Fruit fly (Drosophila melanogaster) whole organism, prepupa: Measurements from ENCODE around the gene CG15239.

Source experiments
- Blimp-1 ChIP-seq: fragments of 200-800 bp; sonication (Bioruptor generic); optimal IDR thresholded peaks from 3 replicates; lab custom pipeline; 2017; ENCODE audit warnings: missing biosample characterization, missing genetic modification characterization, mild to moderate bottlenecking, moderate library complexity, missing genetic modification reagents
- CG11762 ChIP-seq: fragments of 200-800 bp; sonication (Bioruptor generic); optimal IDR thresholded peaks from 3 replicates; lab custom pipeline; 2016; ENCODE audit warnings: missing biosample characterization, missing genetic modification characterization; ENCODE audit not compliant: insufficient read depth
- CG1621 ChIP-seq: fragments of 200-800 bp; sonication (Bioruptor generic); optimal IDR thresholded peaks from 3 replicates; lab custom pipeline; 2018; ENCODE audit warnings: missing biosample characterization, mild to moderate bottlenecking, missing genetic modification characterization
- CG16779 ChIP-seq: fragments of 200-800 bp; sonication (Bioruptor generic); optimal IDR thresholded peaks from 3 replicates; lab custom pipeline; 2017; ENCODE audit warnings: missing biosample characterization, mild to moderate bottlenecking, missing genetic modification characterization
- CG31627 ChIP-seq: fragments of 200-800 bp; sonication (Bioruptor generic); optimal IDR thresholded peaks from 3 replicates; lab custom pipeline; 2016; ENCODE audit warnings: missing biosample characterization, missing genetic modification characterization
- CG34406 ChIP-seq: fragments of 200-800 bp; sonication (Bioruptor generic); optimal IDR thresholded peaks from 3 replicates; lab custom pipeline; 2016; ENCODE audit warnings: missing biosample characterization, missing genetic modification characterization
- CG6163 ChIP-seq: fragments of 200-800 bp; sonication (Bioruptor generic); IDR thresholded peaks from 3 replicates; pipeline ENCODE4 v1.3.6; 2022; ENCODE audit warnings: missing biosample characterization, missing genetic modification characterization
- Lpt ChIP-seq: fragments of 200-800 bp; sonication (Bioruptor generic); optimal IDR thresholded peaks from 3 replicates; lab custom pipeline; 2016; ENCODE audit warnings: missing biosample characterization, missing genetic modification characterization
- Sox102F ChIP-seq: fragments of 200-800 bp; sonication (Bioruptor generic); optimal IDR thresholded peaks from 2 replicates; lab custom pipeline; 2016; ENCODE audit warnings: missing biosample characterization, mild to moderate bottlenecking, missing genetic modification characterization
- esn ChIP-seq: fragments of 200-800 bp; sonication (Bioruptor generic); optimal IDR thresholded peaks from 2 replicates; lab custom pipeline; 2016; ENCODE audit warnings: missing biosample characterization, mild to moderate bottlenecking, missing genetic modification characterization, moderate library complexity
- fd59A ChIP-seq: fragments of 200-800 bp; sonication (Bioruptor generic); optimal IDR thresholded peaks from 2 replicates; lab custom pipeline; 2017; ENCODE audit warnings: missing biosample characterization, mild to moderate bottlenecking, missing genetic modification characterization, missing genetic modification reagents

dm6 chrX:3837628-3838027 lies 46.3 kb upstream of the CG15239 start:
- TF ChIP-seq fd59A (GFP tag; lab: Kevin White, UChicago) (no peak), CG6163 (GFP tag; lab: Robert Waterston, UW) (no peak), Lpt (GFP tag; lab: Kevin White, UChicago) (no peak), CG1621 (tag; lab: Kevin White, UChicago) (no peak), CG34406 (GFP tag; lab: Kevin White, UChicago) (no peak), Sox102F (GFP tag; lab: Kevin White, UChicago) (no peak), CG11762 (no peak), esn (GFP tag; lab: Kevin White, UChicago) (no peak), CG16779 (tag; lab: Kevin White, UChicago) (no peak), CG31627 (no peak), Blimp-1 (GFP tag; lab: Kevin White, UChicago) (no peak)
